Worm (Caenorhabditis elegans) whole organism, early embryonic: ENCODE data around the gene nhr-42.

Experiments used
- B0310.2 ChIP-seq: sonication (generic microtip); optimal IDR thresholded peaks from 2 replicates; lab custom pipeline; 2016; ENCODE audit warnings: mild to moderate bottlenecking, missing genetic modification characterization, missing compliant biosample characterization
- F13C5.2 ChIP-seq: sonication (generic microtip); optimal IDR thresholded peaks from 2 replicates; lab custom pipeline; 2017; ENCODE audit warnings: mild to moderate bottlenecking, missing genetic modification characterization, inconsistent platforms, missing compliant biosample characterization
- aly-1 ChIP-seq: sonication (generic microtip); optimal IDR thresholded peaks from 2 replicates; lab custom pipeline; 2016; ENCODE audit warnings: missing genetic modification characterization, missing compliant biosample characterization
- ama-1 ChIP-seq: fragments of 150-350 bp; optimal IDR thresholded peaks from 2 replicates; lab custom pipeline; 2014
- ceh-13 ChIP-seq: fragments of 200-800 bp; sonication (Bioruptor generic); optimal IDR thresholded peaks from 2 replicates; lab custom pipeline; 2018; ENCODE audit warnings: mild to moderate bottlenecking, missing genetic modification characterization, missing compliant biosample characterization
- ceh-36 ChIP-seq: sonication (generic microtip); optimal IDR thresholded peaks from 2 replicates; lab custom pipeline; 2016; ENCODE audit warnings: missing genetic modification characterization, inconsistent platforms, missing compliant biosample characterization
- ets-7 ChIP-seq: sonication (generic microtip); optimal IDR thresholded peaks from 2 replicates; lab custom pipeline; 2016; ENCODE audit warnings: missing genotype, missing genetic modification characterization, missing compliant biosample characterization
- flt-1 ChIP-seq: fragments of 200-800 bp; sonication (Bioruptor generic); IDR thresholded peaks from 2 replicates; pipeline ENCODE4 v1.3.6; 2022; ENCODE audit warnings: missing genetic modification characterization, missing compliant biosample characterization
- hmbx-1 ChIP-seq: sonication (generic microtip); optimal IDR thresholded peaks from 2 replicates; lab custom pipeline; 2016; ENCODE audit warnings: mild to moderate bottlenecking, missing genetic modification characterization, missing compliant biosample characterization
- hmg-4 ChIP-seq: fragments of 200-800 bp; sonication (Bioruptor generic); optimal IDR thresholded peaks from 2 replicates; lab custom pipeline; 2018; ENCODE audit warnings: mild to moderate bottlenecking, missing genetic modification characterization, missing compliant biosample characterization
- hnd-1 ChIP-seq: sonication (generic microtip); optimal IDR thresholded peaks from 2 replicates; lab custom pipeline; 2016; ENCODE audit warnings: missing genetic modification characterization, missing compliant biosample characterization
- pes-1 ChIP-seq: fragments of 200-800 bp; sonication (Bioruptor generic); IDR thresholded peaks from 2 replicates; pipeline ENCODE4 v1.3.6; 2022; ENCODE audit warnings: missing genetic modification reagents, missing genetic modification characterization, missing compliant biosample characterization
- scrt-1 ChIP-seq: fragments of 200-800 bp; sonication (Bioruptor generic); IDR thresholded peaks from 2 replicates; pipeline ENCODE4 v1.3.6; 2022; ENCODE audit warnings: missing genetic modification characterization, missing compliant biosample characterization
- sea-1 ChIP-seq: fragments of 200-800 bp; sonication (Bioruptor generic); conservative IDR thresholded peaks from 2 replicates; pipeline ENCODE4 v1.3.6; 2022; ENCODE audit warnings: missing genetic modification characterization, missing compliant biosample characterization
- tbx-11 ChIP-seq: fragments of 200-800 bp; sonication (Bioruptor generic); IDR thresholded peaks from 2 replicates; pipeline ENCODE4 v1.3.6; 2022; ENCODE audit warnings: missing genetic modification characterization, missing compliant biosample characterization
- tbx-37 ChIP-seq: fragments of 200-800 bp; sonication (Bioruptor generic); conservative IDR thresholded peaks from 2 replicates; pipeline ENCODE4 v1.3.6; 2022; ENCODE audit warnings: missing genetic modification reagents, missing genetic modification characterization, missing compliant biosample characterization
- tra-4 ChIP-seq: sonication (generic microtip); optimal IDR thresholded peaks from 2 replicates; lab custom pipeline; 2017; ENCODE audit warnings: missing genetic modification characterization, missing compliant biosample characterization

nhr-42 gene

DNA sequence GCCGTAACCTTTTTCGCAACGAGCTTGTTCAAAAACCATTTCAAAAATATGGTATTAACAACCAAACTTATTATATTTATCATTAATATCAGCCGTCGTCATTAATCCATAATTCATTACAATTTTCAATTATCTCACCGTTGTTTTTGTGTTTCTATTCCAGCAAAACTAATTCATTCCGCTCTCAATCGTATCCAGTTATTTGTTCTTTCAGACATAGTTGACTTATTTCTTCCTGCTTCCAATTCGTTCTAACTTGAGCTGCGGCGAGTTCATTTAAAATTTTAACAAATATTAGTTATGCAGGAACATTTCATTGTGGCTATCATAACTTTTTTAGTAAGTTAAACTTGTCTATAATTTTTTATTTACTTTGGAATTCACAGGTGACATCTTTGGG, 22.6 kb upstream of the nhr-42 start, which contains the start of gene srx-16:
srx-16 (plus strand) TSS at position 301 of the 400 bp plus-strand sequence.
- TF ChIP-seq F13C5.2 (tag; lab: Kevin White, UChicago), result no peak

DNA sequence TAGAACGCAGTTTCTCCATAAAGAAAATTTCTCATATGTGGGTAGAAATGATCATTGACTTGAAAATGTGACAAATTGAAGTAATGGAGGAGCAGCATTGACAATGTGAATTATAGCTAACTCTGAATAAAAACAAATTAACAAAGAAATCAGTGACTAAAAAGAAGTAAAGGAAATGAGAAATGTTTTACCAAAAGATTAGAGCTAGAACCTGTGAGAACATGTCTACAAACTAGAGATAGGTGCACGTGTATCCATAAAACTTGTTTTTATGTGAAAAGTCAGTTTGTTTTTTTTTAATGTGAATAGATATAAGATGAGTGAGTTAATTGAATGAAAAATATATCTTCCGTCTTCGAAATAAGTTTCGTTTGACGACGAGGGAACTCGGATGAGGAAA, 19.6 kb upstream of the nhr-42 start, which contains the start of gene sre-12:
sre-12 (minus strand) TSS at position 101 of the 400 bp plus-strand sequence.
- no peak for TF ChIP-seq tbx-37 (GFP tag; lab: Robert Waterston, UW)
- no peak for TF ChIP-seq ama-1 (lab: Kevin White, UChicago)
- TF ChIP-seq ets-7 (tag; lab: Kevin White, UChicago), result no peak
- TF ChIP-seq tbx-11 (GFP tag; lab: Robert Waterston, UW), result no peak
- no peak for TF ChIP-seq scrt-1 (GFP tag; lab: Robert Waterston, UW)
- no peak for TF ChIP-seq tra-4 (tag; lab: Kevin White, UChicago)
- no peak for TF ChIP-seq ceh-13 (GFP tag; lab: Kevin White, UChicago)
- no peak for TF ChIP-seq hmbx-1 (tag; lab: Kevin White, UChicago)
- TF ChIP-seq hnd-1 (tag; lab: Kevin White, UChicago), result no peak
- TF ChIP-seq ceh-36, result no peak
- TF ChIP-seq sea-1 (GFP tag; lab: Robert Waterston, UW), result no peak
- no peak for TF ChIP-seq flt-1 (GFP tag; lab: Robert Waterston, UW)
- TF ChIP-seq hmg-4 (GFP tag; lab: Kevin White, UChicago), result no peak
- TF ChIP-seq pes-1, result no peak

- TF ChIP-seq tbx-37 (GFP tag; lab: Robert Waterston, UW), result no peak
Measured at ce11 chrV:6982813-6983212, 15.8 kb upstream of the nhr-42 start, which contains the start of gene nhr-161. Gene nhr-161 (minus strand): TSS chrV:6982913.

DNA sequence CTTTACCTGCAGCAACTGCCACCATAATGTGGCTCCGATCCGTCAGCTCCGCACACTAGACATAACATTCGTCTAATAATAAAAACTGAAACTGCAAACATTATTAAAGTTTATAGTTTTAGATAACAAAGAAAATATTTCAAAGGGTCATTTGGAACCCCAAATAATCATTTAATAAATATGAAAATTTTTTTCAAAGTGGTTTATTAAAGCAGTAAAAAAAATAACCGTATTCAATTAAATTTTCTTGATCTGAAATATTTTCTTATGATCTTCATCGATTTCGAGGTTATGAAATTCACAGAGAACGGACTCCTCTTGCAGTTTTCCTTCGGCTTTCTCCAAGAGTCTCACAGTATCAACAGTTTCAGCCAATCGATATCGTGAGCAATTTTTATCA, 12.7 kb upstream of the nhr-42 start, which contains the start of gene nhr-163:
nhr-163 (minus strand) TSS at position 101 of the 400 bp plus-strand sequence.
- TF ChIP-seq sea-1 (GFP tag; lab: Robert Waterston, UW) (no peak), ama-1 (lab: Kevin White, UChicago) (no peak), F13C5.2 (tag; lab: Kevin White, UChicago) (no peak), tbx-37 (GFP tag; lab: Robert Waterston, UW) (no peak), B0310.2 (tag; lab: Kevin White, UChicago) (no peak), scrt-1 (GFP tag; lab: Robert Waterston, UW) (no peak), tra-4 (tag; lab: Kevin White, UChicago) (no peak), hnd-1 (tag; lab: Kevin White, UChicago) (no peak), hmg-4 (GFP tag; lab: Kevin White, UChicago) (no peak), ets-7 (tag; lab: Kevin White, UChicago) (no peak), aly-1 (no peak), pes-1 (no peak), tbx-11 (GFP tag; lab: Robert Waterston, UW) (no peak), ceh-36 (no peak), flt-1 (GFP tag; lab: Robert Waterston, UW) (no peak), hmbx-1 (tag; lab: Kevin White, UChicago) (no peak), ceh-13 (GFP tag; lab: Kevin White, UChicago) (no peak)

ce11 chrV:6987673-6988072, 10.9 kb upstream of the nhr-42 start, which contains the start of gene nhr-139:
Gene nhr-139 (minus strand): TSS chrV:6987773.
- no peak for TF ChIP-seq tra-4 (tag; lab: Kevin White, UChicago)
- TF ChIP-seq hnd-1 (tag; lab: Kevin White, UChicago), result no peak
- TF ChIP-seq sea-1 (GFP tag; lab: Robert Waterston, UW), result no peak

DNA sequence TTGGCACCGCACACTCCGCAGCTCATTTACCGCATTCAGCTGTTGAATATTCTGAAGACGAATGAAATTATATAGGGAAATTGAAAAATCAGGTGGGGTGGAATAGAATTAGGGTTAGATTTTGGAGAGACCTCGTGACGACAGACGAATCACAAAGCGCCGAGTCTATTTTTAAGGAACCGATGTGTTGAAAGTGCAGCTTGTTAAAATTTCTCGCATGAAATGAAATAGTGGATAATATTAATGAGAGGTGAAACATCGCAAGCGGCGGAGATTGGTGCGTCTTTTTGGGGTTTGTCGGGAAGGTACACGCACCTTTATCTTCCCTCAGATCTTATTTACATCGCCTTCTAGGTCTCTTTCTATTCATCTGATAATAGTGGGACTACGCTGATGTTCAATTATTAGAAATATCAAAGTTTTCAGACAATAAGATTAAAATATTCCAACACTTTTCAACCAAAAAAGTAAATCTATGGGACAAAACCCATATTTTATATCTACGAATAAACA, 8.9 kb upstream of the nhr-42 start, which contains the start of gene nhr-140:
nhr-140 (minus strand) TSS at position 51 of the 513 bp plus-strand sequence.
- TF ChIP-seq pes-1, result no peak
- no peak for TF ChIP-seq tbx-11 (GFP tag; lab: Robert Waterston, UW)
- TF ChIP-seq ceh-36, result no peak
- TF ChIP-seq hnd-1 (tag; lab: Kevin White, UChicago), result no peak
- TF ChIP-seq flt-1 (GFP tag; lab: Robert Waterston, UW), result no peak

DNA sequence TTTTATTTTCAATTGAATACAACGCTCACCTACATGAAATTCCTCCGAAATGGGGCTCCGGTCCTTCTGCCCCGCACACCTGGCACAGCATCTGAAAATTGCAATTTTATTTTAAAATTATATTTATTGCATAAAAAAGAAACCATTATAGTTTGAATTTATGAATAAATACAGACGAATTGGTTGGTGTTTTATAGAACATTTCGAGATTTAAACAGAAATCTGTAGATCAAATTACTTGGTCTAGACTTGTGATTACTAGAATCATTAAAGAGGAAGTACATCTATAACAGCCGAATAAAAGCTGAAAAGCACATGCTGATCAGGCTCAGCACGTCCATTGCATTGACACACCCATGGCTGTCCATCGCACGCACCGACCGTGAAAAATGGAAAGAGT, 6.8 kb upstream of the nhr-42 start, which contains the start of gene nhr-162:
nhr-162 (minus strand) TSS at position 101 of the 400 bp plus-strand sequence.
- TF ChIP-seq ceh-13 (GFP tag; lab: Kevin White, UChicago) (no peak), F13C5.2 (tag; lab: Kevin White, UChicago) (no peak), ceh-36 (no peak), flt-1 (GFP tag; lab: Robert Waterston, UW) (no peak), scrt-1 (GFP tag; lab: Robert Waterston, UW) (no peak)

DNA sequence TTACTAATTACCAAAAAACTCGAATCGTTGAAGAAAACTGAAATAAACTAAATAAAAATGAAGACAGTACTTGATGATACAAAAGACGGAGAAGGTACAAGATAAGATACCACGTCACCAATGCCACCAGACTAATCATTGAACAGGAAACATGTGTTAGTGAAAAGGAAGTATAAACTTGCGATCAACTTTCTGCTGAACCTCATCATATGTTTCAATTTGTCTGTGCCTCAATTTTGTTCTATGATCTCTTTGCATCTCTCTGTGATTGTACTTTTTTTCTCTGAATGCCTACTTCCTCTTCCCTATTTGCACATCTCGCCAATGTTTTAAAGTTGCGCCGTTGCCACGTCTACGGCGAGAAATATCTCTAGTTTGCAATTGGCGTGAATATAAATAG, 4.6 kb upstream of the nhr-42 start:
- TF ChIP-seq flt-1 (GFP tag; lab: Robert Waterston, UW), result no peak
- TF ChIP-seq ceh-13 (GFP tag; lab: Kevin White, UChicago), result no peak
- no peak for TF ChIP-seq tbx-37 (GFP tag; lab: Robert Waterston, UW)
- no peak for TF ChIP-seq sea-1 (GFP tag; lab: Robert Waterston, UW)
- no peak for TF ChIP-seq tbx-11 (GFP tag; lab: Robert Waterston, UW)
- no peak for TF ChIP-seq hmg-4 (GFP tag; lab: Kevin White, UChicago)
- TF ChIP-seq scrt-1 (GFP tag; lab: Robert Waterston, UW), result no peak
- no peak for TF ChIP-seq ets-7 (tag; lab: Kevin White, UChicago)
